Fruit fly (Drosophila melanogaster) whole organism, embryonic: ENCODE data around the gene Sik2.
A peak's percentile ranks its signal among the peaks of the same experiment; 100 is the strongest.

Source experiments
- Antp ChIP-seq: fragments of 200-800 bp; sonication (Bioruptor generic); optimal IDR thresholded peaks from 3 replicates; lab custom pipeline; 2016; ENCODE audit warnings: missing biosample characterization, missing genetic modification characterization
- Atf3 ChIP-seq: fragments of 200-800 bp; sonication (Bioruptor generic); optimal IDR thresholded peaks from 3 replicates; lab custom pipeline; 2016; ENCODE audit warnings: missing biosample characterization, missing genetic modification characterization
- Awh ChIP-seq: fragments of 200-800 bp; sonication (Bioruptor generic); IDR thresholded peaks from 2 replicates; pipeline ENCODE4, ENCODE4 v1.3.6; 2022; ENCODE audit warnings: missing biosample characterization, missing genetic modification characterization
- B-H1 ChIP-seq: fragments of 200-800 bp; sonication (Bioruptor generic); IDR thresholded peaks from 3 replicates; pipeline ENCODE4 v1.3.6; 2022; ENCODE audit warnings: missing biosample characterization, missing genetic modification characterization
- C15 ChIP-seq: fragments of 200-800 bp; sonication (Bioruptor generic); IDR thresholded peaks from 3 replicates; pipeline ENCODE4 v1.3.6; 2022; ENCODE audit warnings: missing biosample characterization, missing genetic modification characterization
- CG10267 ChIP-seq: fragments of 200-800 bp; sonication (Bioruptor generic); optimal IDR thresholded peaks from 2 replicates; lab custom pipeline; 2018; ENCODE audit warnings: missing biosample characterization, mild to moderate bottlenecking, missing genetic modification characterization, moderate library complexity
- CG10565 ChIP-seq: fragments of 200-800 bp; sonication (Bioruptor generic); optimal IDR thresholded peaks from 3 replicates; lab custom pipeline; 2016; ENCODE audit warnings: missing biosample characterization, mild to moderate bottlenecking, missing genetic modification characterization
- CG11398 ChIP-seq: fragments of 200-800 bp; sonication (Bioruptor generic); optimal IDR thresholded peaks from 2 replicates; lab custom pipeline; 2016; ENCODE audit warnings: missing biosample characterization, missing genetic modification characterization
- CG12391 ChIP-seq: fragments of 200-800 bp; sonication (Bioruptor generic); optimal IDR thresholded peaks from 3 replicates; lab custom pipeline; 2018; ENCODE audit warnings: missing biosample characterization, mild to moderate bottlenecking, missing genetic modification characterization, moderate library complexity
- CG14667 ChIP-seq: fragments of 200-800 bp; sonication (Bioruptor generic); IDR thresholded peaks from 2 replicates; pipeline ENCODE4 v1.3.6; 2022; ENCODE audit warnings: missing biosample characterization, missing genetic modification characterization
- CG14710 ChIP-seq: fragments of 200-800 bp; sonication (Bioruptor generic); optimal IDR thresholded peaks from 3 replicates; lab custom pipeline; 2019; ENCODE audit warnings: missing biosample characterization, mild to moderate bottlenecking, missing genetic modification characterization, moderate library complexity
- CG17829 ChIP-seq: fragments of 200-800 bp; optimal IDR thresholded peaks from 2 replicates; lab custom pipeline; 2019; ENCODE audit warnings: missing biosample characterization, mild to moderate bottlenecking, missing genetic modification characterization, moderate library complexity
- CG18011 ChIP-seq: fragments of 200-800 bp; sonication (Bioruptor generic); optimal IDR thresholded peaks from 2 replicates; lab custom pipeline; 2017; ENCODE audit warnings: missing biosample characterization, missing genetic modification characterization, mild to moderate bottlenecking, moderate library complexity, missing genotype
- CG1832 ChIP-seq: fragments of 200-800 bp; sonication (Bioruptor generic); optimal IDR thresholded peaks from 2 replicates; lab custom pipeline; 2017; ENCODE audit warnings: missing biosample characterization, mild to moderate bottlenecking, missing genetic modification characterization, inconsistent platforms
- CG18476 ChIP-seq: fragments of 200-800 bp; sonication (Bioruptor generic); optimal IDR thresholded peaks from 2 replicates; lab custom pipeline; 2016; ENCODE audit warnings: missing biosample characterization, mild to moderate bottlenecking, missing genetic modification characterization
- CG33557 ChIP-seq: fragments of 200-800 bp; sonication (Bioruptor generic); optimal IDR thresholded peaks from 2 replicates; lab custom pipeline; 2019; ENCODE audit warnings: missing biosample characterization, mild to moderate bottlenecking, missing genetic modification characterization, moderate library complexity
- CG42726 ChIP-seq: fragments of 200-800 bp; sonication (Bioruptor generic); IDR thresholded peaks from 2 replicates; pipeline ENCODE4 v1.3.6; 2022; ENCODE audit warnings: missing biosample characterization, missing genetic modification characterization; ENCODE audit not compliant: partially characterized antibody
- CG4282 ChIP-seq: fragments of 200-800 bp; sonication (Bioruptor generic); optimal IDR thresholded peaks from 2 replicates; lab custom pipeline; 2016; ENCODE audit warnings: missing biosample characterization, missing genetic modification characterization
- CG4328 ChIP-seq: fragments of 200-800 bp; sonication (Bioruptor generic); optimal IDR thresholded peaks from 3 replicates; lab custom pipeline; 2017; ENCODE audit warnings: missing biosample characterization, missing genetic modification reagents, missing genetic modification characterization
- CG5953 ChIP-seq: fragments of 200-800 bp; sonication (Bioruptor generic); IDR thresholded peaks from 2 replicates; pipeline ENCODE4 v1.3.6; 2022; ENCODE audit warnings: missing biosample characterization, missing genetic modification characterization
- CG6254 ChIP-seq: fragments of 200-800 bp; sonication (Bioruptor generic); optimal IDR thresholded peaks from 3 replicates; lab custom pipeline; 2017; ENCODE audit warnings: mild to moderate bottlenecking, missing biosample characterization, missing genetic modification reagents, missing genetic modification characterization
- CG9609 ChIP-seq: fragments of 200-800 bp; sonication (Bioruptor generic); optimal IDR thresholded peaks from 3 replicates; lab custom pipeline; 2016; ENCODE audit warnings: missing biosample characterization, missing genetic modification characterization
- CTCF ChIP-seq: fragments of 200-800 bp; sonication (Bioruptor generic); optimal IDR thresholded peaks from 2 replicates; lab custom pipeline; 2017; ENCODE audit warnings: missing biosample characterization, mild to moderate bottlenecking, missing genetic modification characterization, moderate library complexity
- Camta ChIP-seq: fragments of 200-800 bp; sonication (Bioruptor generic); optimal IDR thresholded peaks from 2 replicates; lab custom pipeline; 2016; ENCODE audit warnings: missing biosample characterization, missing genetic modification characterization
- Dad ChIP-seq: fragments of 200-800 bp; sonication (Bioruptor generic); optimal IDR thresholded peaks from 3 replicates; lab custom pipeline; 2016; ENCODE audit warnings: missing biosample characterization, missing genetic modification characterization
- Drgx ChIP-seq: fragments of 200-800 bp; sonication (Bioruptor generic); IDR thresholded peaks from 2 replicates; pipeline ENCODE4 v1.3.6; 2022; ENCODE audit warnings: missing biosample characterization, missing genetic modification characterization
- GATAe ChIP-seq: fragments of 200-800 bp; sonication (Bioruptor generic); conservative IDR thresholded peaks from 2 replicates; pipeline ENCODE4 v1.3.6; 2022; ENCODE audit warnings: missing biosample characterization, missing genetic modification characterization
- HmgZ ChIP-seq: fragments of 200-800 bp; sonication (Bioruptor generic); optimal IDR thresholded peaks from 2 replicates; lab custom pipeline; 2018; ENCODE audit warnings: missing biosample characterization, mild to moderate bottlenecking, missing genetic modification characterization
- Hr51 ChIP-seq, 2 experiments: fragments of 200-800 bp; sonication (Bioruptor generic); optimal IDR thresholded peaks; 2 replicates in 1 of 2; 3 replicates in 1 of 2; lab custom pipeline; 2016 to 2018; ENCODE audit warnings: missing biosample characterization in 2 of 2, missing genetic modification characterization in 2 of 2, mild to moderate bottlenecking in 1 of 2, moderate library complexity in 1 of 2
- Lim3 ChIP-seq: fragments of 200-800 bp; sonication (Bioruptor generic); IDR thresholded peaks from 2 replicates; pipeline ENCODE4 v1.3.6; 2022; ENCODE audit warnings: missing biosample characterization, missing genetic modification characterization
- Mrtf ChIP-seq: fragments of 200-800 bp; sonication (Bioruptor generic); IDR thresholded peaks from 3 replicates; pipeline ENCODE4 v1.3.6; 2022; ENCODE audit warnings: missing biosample characterization, missing genetic modification characterization
- Oli ChIP-seq: fragments of 200-800 bp; sonication (Bioruptor generic); optimal IDR thresholded peaks from 2 replicates; lab custom pipeline; 2018; ENCODE audit warnings: missing biosample characterization, mild to moderate bottlenecking, missing genetic modification characterization, moderate library complexity
- Sox102F ChIP-seq: fragments of 200-800 bp; sonication (Bioruptor generic); optimal IDR thresholded peaks from 2 replicates; lab custom pipeline; 2018; ENCODE audit warnings: missing biosample characterization, mild to moderate bottlenecking, missing genetic modification characterization, moderate library complexity
- abd-A ChIP-seq: fragments of 200-800 bp; sonication (Bioruptor generic); optimal IDR thresholded peaks from 3 replicates; lab custom pipeline; 2019; ENCODE audit warnings: missing biosample characterization, mild to moderate bottlenecking, missing genetic modification characterization, moderate library complexity
- btn ChIP-seq: fragments of 200-800 bp; sonication (Bioruptor generic); optimal IDR thresholded peaks from 2 replicates; lab custom pipeline; 2016; ENCODE audit warnings: missing biosample characterization, missing genetic modification characterization
- cas ChIP-seq: fragments of 200-800 bp; sonication (Bioruptor generic); IDR thresholded peaks from 2 replicates; pipeline ENCODE4 v1.3.6; 2022; ENCODE audit warnings: missing biosample characterization, missing genetic modification characterization
- chinmo ChIP-seq: fragments of 200-800 bp; sonication (Bioruptor generic); IDR thresholded peaks from 4 replicates; pipeline ENCODE4 v1.3.6; 2022; ENCODE audit warnings: missing biosample characterization, missing genetic modification characterization; ENCODE audit not compliant: partially characterized antibody
- dati ChIP-seq: fragments of 200-800 bp; sonication (Bioruptor generic); IDR thresholded peaks from 2 replicates; pipeline ENCODE4 v1.3.6; 2022; ENCODE audit warnings: missing biosample characterization, missing genetic modification characterization
- dm ChIP-seq: fragments of 200-800 bp; sonication (Bioruptor generic); optimal IDR thresholded peaks from 3 replicates; lab custom pipeline; 2016; ENCODE audit warnings: missing biosample characterization, missing genetic modification characterization
- emc ChIP-seq: fragments of 200-800 bp; sonication (Bioruptor generic); optimal IDR thresholded peaks from 2 replicates; lab custom pipeline; 2016; ENCODE audit warnings: missing biosample characterization, missing genetic modification characterization
- eyg ChIP-seq: fragments of 200-800 bp; sonication (Bioruptor generic); optimal IDR thresholded peaks from 3 replicates; lab custom pipeline; 2016; ENCODE audit warnings: missing biosample characterization, missing genetic modification characterization
- jigr1 ChIP-seq: fragments of 200-800 bp; sonication (Bioruptor generic); IDR thresholded peaks from 3 replicates; pipeline ENCODE4 v1.3.6; 2022; ENCODE audit warnings: missing biosample characterization, missing genetic modification characterization
- ken ChIP-seq: fragments of 200-800 bp; sonication (Bioruptor generic); IDR thresholded peaks from 3 replicates; pipeline ENCODE4 v1.3.6; 2022; ENCODE audit warnings: missing biosample characterization, missing genetic modification characterization
- lov ChIP-seq, 2 experiments: fragments of 200-800 bp in 1 of 2; fragments of >200 bp in 1 of 2; sonication (Bioruptor generic) in 1 of 2; IDR thresholded peaks in 1 of 2; optimal IDR thresholded peaks in 1 of 2; 2 replicates in 1 of 2; 3 replicates in 1 of 2; pipeline versions ENCODE4 v1.3.6 to Lab custom; 2017 to 2022; ENCODE audit warnings: missing biosample characterization in 1 of 2, missing genetic modification characterization in 1 of 2
- odd ChIP-seq: fragments of 200-800 bp; sonication (Bioruptor generic); optimal IDR thresholded peaks from 2 replicates; lab custom pipeline; 2017; ENCODE audit warnings: missing biosample characterization, mild to moderate bottlenecking, missing genetic modification characterization
- pb ChIP-seq: fragments of 200-800 bp; sonication (Bioruptor generic); optimal IDR thresholded peaks from 3 replicates; lab custom pipeline; 2016; ENCODE audit warnings: missing biosample characterization, missing genetic modification characterization
- pnt ChIP-seq: fragments of 200-800 bp; sonication (Bioruptor generic); optimal IDR thresholded peaks from 3 replicates; lab custom pipeline; 2016; ENCODE audit warnings: missing biosample characterization, missing genetic modification characterization
- tup ChIP-seq: fragments of 200-800 bp; sonication (Bioruptor generic); optimal IDR thresholded peaks from 2 replicates; lab custom pipeline; 2016; ENCODE audit warnings: missing biosample characterization, mild to moderate bottlenecking, missing genetic modification characterization, moderate library complexity
- twi ChIP-seq: fragments of 200-800 bp; optimal IDR thresholded peaks from 2 replicates; lab custom pipeline; 2019; ENCODE audit warnings: missing biosample characterization, mild to moderate bottlenecking, missing genetic modification characterization, moderate library complexity
- unc-4 ChIP-seq: fragments of 200-800 bp; sonication (Bioruptor generic); IDR thresholded peaks from 2 replicates; pipeline ENCODE4 v1.3.6; 2022; ENCODE audit warnings: missing biosample characterization, missing genetic modification characterization; ENCODE audit not compliant: partially characterized antibody
- unpg ChIP-seq: fragments of 200-800 bp; sonication (Bioruptor generic); optimal IDR thresholded peaks from 3 replicates; lab custom pipeline; 2018; ENCODE audit warnings: missing biosample characterization, mild to moderate bottlenecking, missing genetic modification characterization, moderate library complexity
- wdn ChIP-seq: fragments of 200-800 bp; sonication (Bioruptor generic); IDR thresholded peaks from 2 replicates; pipeline ENCODE4 v1.3.6; 2022; ENCODE audit warnings: missing biosample characterization, missing genetic modification characterization

Gene Sik2

dm6 chrX:2065073-2065472 is 3.4 kb upstream of the Sik2 start, which contains the start of gene CG4281 (continued):
- no peak for TF ChIP-seq Oli (tag; lab: Kevin White, UChicago)
- no peak for TF ChIP-seq twi
- TF ChIP-seq pb (GFP tag; lab: Kevin White, UChicago) = no peak
- no peak for TF ChIP-seq CG4328
- TF ChIP-seq CG17829 (tag; lab: Kevin White, UChicago) = no peak
- no peak for TF ChIP-seq cas (GFP tag; lab: Robert Waterston, UW)
- TF ChIP-seq CG33557 (GFP tag; lab: Kevin White, UChicago) = no peak
- no peak for TF ChIP-seq tup (GFP tag; lab: Kevin White, UChicago)
- no peak for TF ChIP-seq Hr51 (GFP tag; optimal IDR thresholded peaks at IDR 0.05; lab: Kevin White, UChicago)
- no peak for TF ChIP-seq dm (GFP tag; lab: Kevin White, UChicago)
- TF ChIP-seq Dad (GFP tag; lab: Kevin White, UChicago) = no peak
- TF ChIP-seq jigr1 (GFP tag; lab: Robert Waterston, UW) = no peak
- TF ChIP-seq emc (GFP tag; lab: Kevin White, UChicago) = no peak
- peak; percentile 47 for TF ChIP-seq CG14710 (tag; lab: Kevin White, UChicago)
- peak; percentile 76; the same call in 2 of the 4 replicates for TF ChIP-seq chinmo (GFP tag; lab: Robert Waterston, UW)
- peak; percentile 44 for TF ChIP-seq HmgZ (tag; lab: Kevin White, UChicago)
- no peak for TF ChIP-seq dati (GFP tag; lab: Robert Waterston, UW)
- no peak for TF ChIP-seq odd (GFP tag; lab: Kevin White, UChicago)
- TF ChIP-seq CG14667 (GFP tag; lab: Robert Waterston, UW) = no peak
- no peak for TF ChIP-seq CG4282
- no peak for TF ChIP-seq eyg (GFP tag; lab: Kevin White, UChicago)
- peak; percentile 97 for TF ChIP-seq unc-4 (GFP tag; lab: Robert Waterston, UW)
- TF ChIP-seq Atf3 (GFP tag; lab: Kevin White, UChicago) = no peak
- no peak for TF ChIP-seq CG5953
- TF ChIP-seq CG1832 (GFP tag; lab: Kevin White, UChicago) = no peak
- TF ChIP-seq CG42726 (GFP tag; lab: Robert Waterston, UW) = peak; percentile 61; the same call in 1 of the 2 replicates
- TF ChIP-seq C15 (GFP tag; lab: Robert Waterston, UW) = no peak
- TF ChIP-seq CG9609 (GFP tag; lab: Kevin White, UChicago) = no peak
- TF ChIP-seq CG10267 (tag; lab: Kevin White, UChicago) = peak; percentile 80
- TF ChIP-seq CG6254 (GFP tag; lab: Kevin White, UChicago) = no peak
- no peak for TF ChIP-seq Sox102F
- TF ChIP-seq lov (optimal IDR thresholded peaks at IDR 0.05; lab: Kevin White, UChicago) = no peak
- no peak for TF ChIP-seq lov (GFP tag; IDR thresholded peaks at IDR 0.05; lab: Robert Waterston, UW)
- TF ChIP-seq B-H1 = no peak
- TF ChIP-seq CG12391 (tag; lab: Kevin White, UChicago) = peak; percentile 33
- TF ChIP-seq CG11398 (GFP tag; lab: Kevin White, UChicago) = no peak
- no peak for TF ChIP-seq CTCF (GFP tag; lab: Kevin White, UChicago)
- TF ChIP-seq Awh (GFP tag; lab: Robert Waterston, UW) = no peak
- TF ChIP-seq Mrtf = no peak
- TF ChIP-seq abd-A (tag; lab: Kevin White, UChicago) = no peak
- no peak for TF ChIP-seq Antp (GFP tag; lab: Kevin White, UChicago)
- no peak for TF ChIP-seq Drgx (GFP tag; lab: Robert Waterston, UW)
- TF ChIP-seq Camta (GFP tag; lab: Kevin White, UChicago) = no peak
- TF ChIP-seq CG18476 (GFP tag; lab: Kevin White, UChicago) = no peak
- TF ChIP-seq btn = no peak
- no peak for TF ChIP-seq CG10565 (GFP tag; lab: Kevin White, UChicago)
- no peak for TF ChIP-seq GATAe (GFP tag; lab: Robert Waterston, UW)
- TF ChIP-seq ken (GFP tag; lab: Robert Waterston, UW) = no peak
- TF ChIP-seq pnt (GFP tag; lab: Kevin White, UChicago) = no peak
- no peak for TF ChIP-seq unpg (GFP tag; lab: Kevin White, UChicago)
- no peak for TF ChIP-seq CG18011
- no peak for TF ChIP-seq wdn (GFP tag; lab: Robert Waterston, UW)
- TF ChIP-seq Lim3 (GFP tag; lab: Robert Waterston, UW) = no peak
